Fruit fly (Drosophila melanogaster) whole organism, pupa: ENCODE measurements around the gene siz.

Experiments
- CG12605 ChIP-seq: fragments of 200-800 bp; sonication (Bioruptor generic); IDR thresholded peaks from 2 replicates; pipeline ENCODE4 v1.3.6; 2022; ENCODE audit warnings: missing biosample characterization, missing genetic modification characterization
- CG14655 ChIP-seq: fragments of 200-800 bp; sonication (Bioruptor generic); optimal IDR thresholded peaks from 3 replicates; lab custom pipeline; 2017; ENCODE audit warnings: mild to moderate bottlenecking, missing biosample characterization, missing genetic modification reagents, missing genetic modification characterization
- CG15710 ChIP-seq: fragments of 200-800 bp; sonication (Bioruptor generic); optimal IDR thresholded peaks from 2 replicates; lab custom pipeline; 2018; ENCODE audit warnings: missing biosample characterization, mild to moderate bottlenecking, missing genetic modification characterization, moderate library complexity
- CG32121 ChIP-seq: fragments of 200-800 bp; sonication (Bioruptor generic); IDR thresholded peaks from 2 replicates; pipeline ENCODE4 v1.3.6; 2022; ENCODE audit warnings: missing biosample characterization, missing genetic modification characterization
- CG8301 ChIP-seq: fragments of 200-800 bp; sonication (Bioruptor generic); optimal IDR thresholded peaks from 2 replicates; lab custom pipeline; 2018; ENCODE audit warnings: missing biosample characterization, mild to moderate bottlenecking, missing genetic modification characterization
- Pif1A ChIP-seq: fragments of 200-800 bp; sonication (Bioruptor generic); optimal IDR thresholded peaks from 3 replicates; lab custom pipeline; 2016; ENCODE audit warnings: missing biosample characterization, missing genetic modification characterization
- Pif1B ChIP-seq: fragments of 200-800 bp; sonication (Bioruptor generic); optimal IDR thresholded peaks from 3 replicates; lab custom pipeline; 2016; ENCODE audit warnings: missing biosample characterization, missing genetic modification characterization
- fd96Ca ChIP-seq: fragments of 200-800 bp; sonication (Bioruptor generic); IDR thresholded peaks from 3 replicates; pipeline ENCODE4 v1.3.6; 2022; ENCODE audit warnings: missing biosample characterization, missing genetic modification characterization
- gl ChIP-seq: fragments of 200-800 bp; sonication (Bioruptor generic); optimal IDR thresholded peaks from 2 replicates; lab custom pipeline; 2018; ENCODE audit warnings: missing biosample characterization, mild to moderate bottlenecking, missing genetic modification characterization
- rn ChIP-seq: fragments of 200-800 bp; sonication (Bioruptor generic); IDR thresholded peaks from 2 replicates; pipeline ENCODE4 v1.3.6; 2022; ENCODE audit warnings: missing biosample characterization, missing genetic modification characterization

dm6 chr3L:21090245-21090644 lies 55.9 kb downstream of the siz start:
- TF ChIP-seq CG14655 (peak; percentile 20), CG12605 (GFP tag; lab: Robert Waterston, UW) (no peak), CG8301 (tag; lab: Kevin White, UChicago) (no peak), fd96Ca (GFP tag; lab: Robert Waterston, UW) (no peak), Pif1B (no peak), rn (GFP tag; lab: Robert Waterston, UW) (no peak), CG15710 (tag; lab: Kevin White, UChicago) (no peak), Pif1A (GFP tag; lab: Kevin White, UChicago) (peak; percentile 4), gl (tag; lab: Kevin White, UChicago) (no peak), CG32121 (no peak)
